Worm (Caenorhabditis elegans) whole organism, L4 larva: ENCODE results near the gene D1053.4.
A peak's percentile ranks its signal among the peaks of the same experiment; 100 is the strongest.

ENCODE experiments used
- F26F4.8 ChIP-seq: fragments of 200-800 bp; sonication (Bioruptor generic); conservative IDR thresholded peaks from 2 replicates; pipeline ENCODE4 v1.3.6; 2022; ENCODE audit warnings: missing genetic modification characterization, missing compliant biosample characterization
- F37D6.2 ChIP-seq: sonication (generic microtip); optimal IDR thresholded peaks from 2 replicates; lab custom pipeline; 2016; ENCODE audit warnings: mild to moderate bottlenecking, missing genetic modification characterization, missing compliant biosample characterization
- F44E2.7 ChIP-seq: fragments of 200-800 bp; sonication (Bioruptor generic); IDR thresholded peaks from 2 replicates; pipeline ENCODE4 v2.1.2; 2022; ENCODE audit warnings: missing genetic modification characterization, missing compliant biosample characterization
- F49E8.2 ChIP-seq: sonication (generic microtip); optimal IDR thresholded peaks from 2 replicates; lab custom pipeline; 2016; ENCODE audit warnings: missing compliant biosample characterization, mild to moderate bottlenecking, missing genetic modification characterization, borderline replicate concordance
- R02D3.7 ChIP-seq: fragments of 150-350 bp; sonication (generic microtip); optimal IDR thresholded peaks from 3 replicates; lab custom pipeline; 2014; ENCODE audit warnings: missing biosample characterization, missing genetic modification characterization
- T20F7.1 ChIP-seq: fragments of 200-800 bp; sonication (Bioruptor generic); optimal IDR thresholded peaks from 2 replicates; lab custom pipeline; 2018; ENCODE audit warnings: mild to moderate bottlenecking, missing genetic modification characterization, missing compliant biosample characterization
- Y5F2A.4 ChIP-seq: fragments of 200-800 bp; sonication (Bioruptor generic); optimal IDR thresholded peaks from 2 replicates; lab custom pipeline; 2018; ENCODE audit warnings: mild to moderate bottlenecking, missing genetic modification characterization, missing compliant biosample characterization
- ZK337.2 ChIP-seq: fragments of 200-800 bp; sonication (Bioruptor generic); IDR thresholded peaks from 2 replicates; pipeline ENCODE4 v1.3.6; 2022; ENCODE audit warnings: missing genetic modification reagents, missing genetic modification characterization, missing compliant biosample characterization
- aha-1 ChIP-seq: fragments of 150-350 bp; peaks from one replicate; lab custom pipeline; 2014; ENCODE audit warnings: missing biosample characterization, missing genetic modification characterization
- aly-2 ChIP-seq: sonication (generic microtip); optimal IDR thresholded peaks from 2 replicates; lab custom pipeline; 2018; ENCODE audit warnings: missing biosample characterization, missing genetic modification characterization
- ama-1 ChIP-seq: fragments of 150-350 bp; optimal IDR thresholded peaks from 2 replicates; lab custom pipeline; 2014; ENCODE audit warnings: inconsistent platforms, mixed read lengths
- arid-1 ChIP-seq: fragments of 200-800 bp; sonication (Bioruptor generic); conservative IDR thresholded peaks from 2 replicates; pipeline ENCODE4 v1.3.6; 2022; ENCODE audit warnings: missing genetic modification reagents, missing genetic modification characterization, missing compliant biosample characterization
- ceh-20 ChIP-seq: fragments of 200-800 bp; sonication (Bioruptor generic); IDR thresholded peaks from 2 replicates; pipeline ENCODE4 v1.3.6; 2022; ENCODE audit warnings: missing genetic modification reagents, missing genetic modification characterization, missing compliant biosample characterization
- ceh-28 ChIP-seq: fragments of 150-350 bp; optimal IDR thresholded peaks from 2 replicates; lab custom pipeline; 2014; ENCODE audit warnings: missing biosample characterization, missing genetic modification reagents, missing genetic modification characterization
- ceh-62 ChIP-seq: sonication (generic microtip); optimal IDR thresholded peaks from 2 replicates; lab custom pipeline; 2017; ENCODE audit warnings: missing biosample characterization, missing genetic modification characterization
- cey-2 ChIP-seq: sonication (generic microtip); optimal IDR thresholded peaks from 3 replicates; lab custom pipeline; 2017; ENCODE audit warnings: missing genetic modification characterization, mild to moderate bottlenecking, missing compliant biosample characterization, antibody characterized with exemption, borderline replicate concordance; ENCODE audit not compliant: insufficient read depth
- daf-19 ChIP-seq: fragments of 200-800 bp; sonication (Bioruptor generic); conservative IDR thresholded peaks from 2 replicates; pipeline ENCODE4 v1.3.6; 2022; ENCODE audit warnings: missing genetic modification characterization, missing compliant biosample characterization
- dmd-9 ChIP-seq: fragments of 200-800 bp; sonication (Bioruptor generic); IDR thresholded peaks from 2 replicates; pipeline ENCODE4 v1.3.6; 2022; ENCODE audit warnings: missing genetic modification reagents, missing genetic modification characterization, missing compliant biosample characterization
- dpl-1 ChIP-seq: fragments of 150-350 bp; optimal IDR thresholded peaks from 2 replicates; lab custom pipeline; 2014; ENCODE audit warnings: missing biosample characterization, missing genetic modification reagents, missing genetic modification characterization
- duxl-1 ChIP-seq: sonication (generic microtip); optimal IDR thresholded peaks from 2 replicates; lab custom pipeline; 2016; ENCODE audit warnings: mild to moderate bottlenecking, missing genetic modification characterization, moderate library complexity, missing compliant biosample characterization; ENCODE audit not compliant: poor library complexity
- dve-1 ChIP-seq: sonication (generic microtip); optimal IDR thresholded peaks from 2 replicates; lab custom pipeline; 2017; ENCODE audit warnings: antibody characterized with exemption, mild to moderate bottlenecking, missing genetic modification characterization, missing compliant biosample characterization; ENCODE audit not compliant: insufficient read depth
- egl-27 ChIP-seq: sonication (generic microtip); optimal IDR thresholded peaks from 3 replicates; lab custom pipeline; 2017; ENCODE audit warnings: missing biosample characterization, missing genetic modification reagents, missing genetic modification characterization
- fkh-10 ChIP-seq: fragments of 150-350 bp; optimal IDR thresholded peaks from 2 replicates; lab custom pipeline; 2014; ENCODE audit warnings: missing biosample characterization, missing genetic modification reagents, missing genetic modification characterization
- hlh-11 ChIP-seq: fragments of 200-800 bp; sonication (Bioruptor generic); optimal IDR thresholded peaks from 2 replicates; lab custom pipeline; 2018; ENCODE audit warnings: mild to moderate bottlenecking, missing genetic modification characterization, missing compliant biosample characterization
- hlh-30 ChIP-seq: sonication (generic microtip); optimal IDR thresholded peaks from 2 replicates; lab custom pipeline; 2017; ENCODE audit warnings: antibody characterized with exemption, mild to moderate bottlenecking, missing genetic modification characterization, missing compliant biosample characterization; ENCODE audit not compliant: insufficient read depth
- lim-7 ChIP-seq: fragments of 200-800 bp; sonication (Bioruptor generic); IDR thresholded peaks from 2 replicates; pipeline ENCODE4 v1.3.6; 2022; ENCODE audit warnings: missing genetic modification characterization, missing compliant biosample characterization
- lin-1 ChIP-seq: fragments of 200-800 bp; sonication (Bioruptor generic); IDR thresholded peaks from 2 replicates; pipeline ENCODE4 v1.3.6; 2022; ENCODE audit warnings: missing genetic modification reagents, missing genetic modification characterization, missing compliant biosample characterization
- lsy-2 ChIP-seq, 2 experiments: fragments of 150-350 bp in 1 of 2; sonication (generic microtip) in 1 of 2; optimal IDR thresholded peaks; 2 replicates each; lab custom pipeline; 2014 to 2017; ENCODE audit warnings: missing biosample characterization in 2 of 2, missing genetic modification characterization in 2 of 2
- madf-5 ChIP-seq, 2 experiments: fragments of 200-800 bp; sonication (Bioruptor generic); IDR thresholded peaks; 2 replicates each; pipeline ENCODE4 v1.3.6; 2022; ENCODE audit warnings: missing compliant biosample characterization in 2 of 2, missing genetic modification characterization in 2 of 2
- mdl-1 ChIP-seq, 2 experiments: fragments of 150-350 bp in 1 of 2; sonication (generic microtip) in 1 of 2; optimal IDR thresholded peaks; 2 replicates each; lab custom pipeline; 2014 to 2017; ENCODE audit warnings: missing biosample characterization in 2 of 2, missing genetic modification characterization in 2 of 2
- mdt-29 ChIP-seq: fragments of 200-800 bp; sonication (Bioruptor generic); IDR thresholded peaks from 2 replicates; pipeline ENCODE4 v1.3.6; 2022; ENCODE audit warnings: missing genetic modification reagents, missing genetic modification characterization, missing compliant biosample characterization
- mep-1 ChIP-seq: fragments of 150-350 bp; sonication (generic microtip); optimal IDR thresholded peaks from 3 replicates; lab custom pipeline; 2014; ENCODE audit warnings: missing biosample characterization, missing genetic modification characterization
- mes-2 ChIP-seq: sonication (generic microtip); optimal IDR thresholded peaks from 2 replicates; lab custom pipeline; 2016; ENCODE audit warnings: missing genotype, mild to moderate bottlenecking, missing genetic modification characterization, missing compliant biosample characterization; ENCODE audit not compliant: poor library complexity, severe bottlenecking
- mxl-2 ChIP-seq: fragments of 200-800 bp; sonication (Bioruptor generic); conservative IDR thresholded peaks from 2 replicates; pipeline ENCODE4 v1.3.6; 2022; ENCODE audit warnings: missing genetic modification reagents, missing genetic modification characterization, missing compliant biosample characterization
- mxl-3 ChIP-seq: fragments of 200-800 bp; sonication (Bioruptor generic); optimal IDR thresholded peaks from 2 replicates; lab custom pipeline; 2018; ENCODE audit warnings: mild to moderate bottlenecking, missing genetic modification characterization, missing compliant biosample characterization
- nhr-111 ChIP-seq: fragments of 200-800 bp; sonication (Bioruptor generic); optimal IDR thresholded peaks from 2 replicates; lab custom pipeline; 2018; ENCODE audit warnings: mild to moderate bottlenecking, missing genetic modification characterization, missing compliant biosample characterization
- nhr-48 ChIP-seq: sonication (generic microtip); optimal IDR thresholded peaks from 2 replicates; lab custom pipeline; 2016; ENCODE audit warnings: mild to moderate bottlenecking, missing genetic modification characterization, missing compliant biosample characterization
- pha-4 ChIP-seq, 2 experiments: fragments of 150-350 bp in 1 of 2; fragments of 200-800 bp in 1 of 2; sonication (Bioruptor generic) in 1 of 2; IDR thresholded peaks in 1 of 2; optimal IDR thresholded peaks in 1 of 2; 2 replicates each; pipeline versions ENCODE4 v1.3.6 to Lab custom; 2014 to 2022; ENCODE audit warnings: missing genetic modification characterization in 2 of 2, missing genetic modification reagents in 2 of 2, missing biosample characterization in 1 of 2, missing compliant biosample characterization in 1 of 2
- rbr-2 ChIP-seq: sonication (generic microtip); optimal IDR thresholded peaks from 2 replicates; lab custom pipeline; 2016; ENCODE audit warnings: missing genotype, missing genetic modification characterization, missing compliant biosample characterization
- saeg-2 ChIP-seq: fragments of 200-800 bp; sonication (Bioruptor generic); IDR thresholded peaks from 2 replicates; pipeline ENCODE4 v1.3.6; 2022; ENCODE audit warnings: missing genetic modification reagents, missing genetic modification characterization, missing compliant biosample characterization
- sdz-12 ChIP-seq: fragments of 200-800 bp; sonication (Bioruptor generic); optimal IDR thresholded peaks from 2 replicates; lab custom pipeline; 2018; ENCODE audit warnings: mild to moderate bottlenecking, missing genetic modification characterization, missing compliant biosample characterization
- snpc-1.2 ChIP-seq: fragments of 200-800 bp; sonication (Bioruptor generic); IDR thresholded peaks from 2 replicates; pipeline ENCODE4 v1.3.6; 2022; ENCODE audit warnings: missing genetic modification reagents, missing genetic modification characterization, missing compliant biosample characterization
- snpc-4 ChIP-seq: fragments of 150-350 bp; optimal IDR thresholded peaks from 2 replicates; lab custom pipeline; 2014; ENCODE audit warnings: missing biosample characterization, missing genetic modification characterization
- spr-3 ChIP-seq: fragments of 200-800 bp; sonication (Bioruptor generic); optimal IDR thresholded peaks from 2 replicates; lab custom pipeline; 2018; ENCODE audit warnings: mild to moderate bottlenecking, missing genetic modification characterization, missing compliant biosample characterization
- tag-97 ChIP-seq: fragments of 200-800 bp; sonication (Bioruptor generic); IDR thresholded peaks from 2 replicates; pipeline ENCODE4 v1.3.6; 2022; ENCODE audit warnings: missing genetic modification characterization, missing compliant biosample characterization
- unc-62 ChIP-seq, 3 experiments: fragments of 150-350 bp in 1 of 3; sonication (generic microtip); optimal IDR thresholded peaks in 2 of 3; peaks in 1 of 3; 1 replicate in 1 of 3; 2 replicates in 2 of 3; lab custom pipeline; 2014 to 2017; ENCODE audit warnings: missing biosample characterization in 3 of 3, missing genetic modification characterization in 3 of 3, missing genetic modification reagents in 3 of 3, missing genotype in 1 of 3
- vab-7 ChIP-seq: fragments of 200-800 bp; sonication (Bioruptor generic); IDR thresholded peaks from 2 replicates; pipeline ENCODE4 v1.3.6; 2022; ENCODE audit warnings: missing genetic modification reagents, missing genetic modification characterization, missing compliant biosample characterization
- zag-1 ChIP-seq: fragments of 150-350 bp; optimal IDR thresholded peaks from 2 replicates; lab custom pipeline; 2014; ENCODE audit warnings: missing biosample characterization, missing genetic modification characterization
- zip-11 ChIP-seq: fragments of 200-800 bp; sonication (Bioruptor generic); IDR thresholded peaks from 2 replicates; pipeline ENCODE4 v1.3.6; 2022; ENCODE audit warnings: missing genetic modification characterization, missing compliant biosample characterization
- ztf-11 ChIP-seq: fragments of 150-350 bp; optimal IDR thresholded peaks from 2 replicates; lab custom pipeline; 2014; ENCODE audit warnings: missing biosample characterization, missing genetic modification characterization

The D1053.4 gene

DNA sequence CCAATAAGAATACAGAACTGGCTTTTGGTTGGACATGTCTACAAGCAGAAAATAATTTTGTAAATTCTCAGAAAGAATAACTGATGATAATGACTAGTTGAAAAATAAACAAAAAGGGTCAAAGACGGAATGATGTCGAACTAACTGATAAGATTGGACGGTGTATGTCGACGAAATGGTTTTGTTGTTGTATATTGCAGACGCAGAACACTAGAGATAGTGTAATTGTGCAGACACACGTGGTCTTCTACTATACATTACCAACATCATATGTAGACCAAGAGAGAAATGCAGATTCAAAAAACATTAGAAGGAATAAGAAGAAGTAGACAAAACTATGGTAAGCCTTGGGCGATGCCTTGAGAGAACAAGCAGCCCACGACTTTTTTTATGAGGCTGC lies 4.2 kb upstream of the D1053.4 start, which contains the start of the genes gst-42 and D1053.2 (continued):
- no peak for TF ChIP-seq vab-7 (GFP tag; lab: Robert Waterston, UW)
- no peak for TF ChIP-seq ceh-28 (tag; lab: Kevin White, UChicago)
- no peak for TF ChIP-seq arid-1
- no peak for TF ChIP-seq rbr-2 (tag; lab: Kevin White, UChicago)
- peak in 1 of 2 experiments; percentile 42 for TF ChIP-seq lsy-2 (tag; optimal IDR thresholded peaks at IDR 0.05; lab: Kevin White, UChicago)
- no peak for TF ChIP-seq aly-2 (tag; lab: Kevin White, UChicago)
- TF ChIP-seq ZK337.2 = no peak
- TF ChIP-seq dve-1 = peak; percentile 94
- TF ChIP-seq ztf-11 (tag; lab: Kevin White, UChicago) = no peak
- TF ChIP-seq lim-7 (GFP tag; lab: Robert Waterston, UW) = no peak
- TF ChIP-seq nhr-111 = no peak
- no peak for TF ChIP-seq F44E2.7 (GFP tag; lab: Robert Waterston, UW)
- no peak for TF ChIP-seq Y5F2A.4 (GFP tag; lab: Kevin White, UChicago)
- peak; percentile 93 for TF ChIP-seq hlh-11
- no peak for TF ChIP-seq sdz-12 (GFP tag; lab: Kevin White, UChicago)
- no peak for TF ChIP-seq F26F4.8 (GFP tag; lab: Robert Waterston, UW)
- TF ChIP-seq fkh-10 (GFP tag; lab: Kevin White, UChicago) = no peak
- TF ChIP-seq snpc-1.2 (GFP tag; lab: Robert Waterston, UW) = no peak
- TF ChIP-seq cey-2 = peak; percentile 54
- TF ChIP-seq spr-3 (GFP tag; lab: Kevin White, UChicago) = no peak
- TF ChIP-seq F49E8.2 = no peak
- TF ChIP-seq dpl-1 (GFP tag; lab: Kevin White, UChicago) = no peak
- TF ChIP-seq snpc-4 (tag; lab: Kevin White, UChicago) = no peak
- no peak for TF ChIP-seq tag-97 (GFP tag; lab: Robert Waterston, UW)
- no peak for TF ChIP-seq saeg-2
- TF ChIP-seq lin-1 (GFP tag; lab: Robert Waterston, UW) = peak; percentile 53; the same call in 1 of the 2 replicates
- TF ChIP-seq mxl-2 (GFP tag; lab: Robert Waterston, UW) = no peak
- TF ChIP-seq nhr-48 (tag; lab: Kevin White, UChicago) = peak; percentile 66
- TF ChIP-seq R02D3.7 = no peak
- no peak for TF ChIP-seq ama-1 (lab: Kevin White, UChicago)
- no peak for TF ChIP-seq mes-2 (tag; lab: Kevin White, UChicago)
- peak in 1 of 2 experiments; percentile 40 for TF ChIP-seq unc-62 (GFP tag; optimal IDR thresholded peaks at IDR 0.05 in 1 of 2; lab: Kevin White, UChicago)
- no peak for TF ChIP-seq unc-62 (tag; optimal IDR thresholded peaks at IDR 0.05; lab: Kevin White, UChicago)
- peak; percentile 64 to 95 for TF ChIP-seq mdl-1 (tag; optimal IDR thresholded peaks at IDR 0.05; lab: Kevin White, UChicago)
- TF ChIP-seq ceh-20 = no peak
- TF ChIP-seq T20F7.1 = peak; percentile 26
- no peak for TF ChIP-seq ceh-62
- no peak for TF ChIP-seq dmd-9 (GFP tag; lab: Robert Waterston, UW)
- TF ChIP-seq mep-1 = peak; percentile 54
- TF ChIP-seq pha-4 (GFP tag; IDR thresholded peaks at IDR 0.05; lab: Robert Waterston, UW) = no peak
- TF ChIP-seq pha-4 (tag; optimal IDR thresholded peaks at IDR 0.05; lab: Kevin White, UChicago) = peak; percentile 3
- no peak for TF ChIP-seq zag-1 (tag; lab: Kevin White, UChicago)
- peak; percentile 86 for TF ChIP-seq hlh-30 (tag; lab: Kevin White, UChicago)
- TF ChIP-seq F37D6.2 (tag; lab: Kevin White, UChicago) = no peak
- no peak for TF ChIP-seq daf-19 (GFP tag; lab: Robert Waterston, UW)
- no peak for TF ChIP-seq zip-11
- no peak for TF ChIP-seq aha-1 (tag; lab: Kevin White, UChicago)
- no peak for TF ChIP-seq egl-27
- TF ChIP-seq mxl-3 (GFP tag; lab: Kevin White, UChicago) = peak; percentile 99
- no peak for TF ChIP-seq duxl-1 (tag; lab: Kevin White, UChicago)
- no peak for TF ChIP-seq mdt-29 (GFP tag; lab: Robert Waterston, UW)
- TF ChIP-seq madf-5 (GFP tag; IDR thresholded peaks at IDR 0.05; lab: Robert Waterston, UW) = no peak
